Worm (Caenorhabditis elegans): ENCODE measurements around the gene K03B4.2.

K03B4.2 gene

ce11 chrV:4687944-4688505 lies at the start of gene K03B4.2:
Gene K03B4.2 (plus strand): TSS chrV:4687994.
- TF ChIP-seq unc-62 (GFP tag; optimal IDR thresholded peaks at IDR 0.05): no peak

DNA sequence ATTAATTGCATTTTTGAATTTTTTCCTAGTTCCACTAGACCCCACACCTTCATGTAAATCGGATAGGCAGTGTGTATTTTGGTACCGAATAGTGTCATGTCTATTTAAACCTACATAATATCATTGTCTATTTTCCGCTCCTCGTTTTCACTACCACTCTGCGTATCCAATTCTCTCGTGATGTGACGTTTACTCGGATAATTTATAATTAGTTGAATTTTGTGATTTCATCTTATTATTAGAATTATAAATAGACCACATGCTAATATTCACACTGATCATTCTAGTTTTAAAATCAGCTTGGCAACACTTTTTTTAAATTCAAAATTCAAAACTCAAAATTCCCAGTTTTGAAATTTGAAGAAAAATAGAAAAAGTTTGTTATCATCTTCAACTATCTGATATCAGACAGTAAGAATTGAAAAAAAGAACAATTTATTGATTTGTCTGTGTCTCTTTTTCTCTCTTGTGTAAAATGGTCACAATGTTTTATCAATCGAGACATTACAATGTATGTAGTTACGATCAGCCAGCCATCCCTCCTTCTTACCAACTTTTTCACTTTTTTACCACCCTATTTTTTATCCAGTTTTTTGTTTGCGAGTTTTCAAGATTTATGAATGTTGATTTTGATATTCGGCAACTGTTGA lies 47.2 kb upstream of the K03B4.2 start:
- no peak for TF ChIP-seq unc-62 (GFP tag; optimal IDR thresholded peaks at IDR 0.05)

DNA sequence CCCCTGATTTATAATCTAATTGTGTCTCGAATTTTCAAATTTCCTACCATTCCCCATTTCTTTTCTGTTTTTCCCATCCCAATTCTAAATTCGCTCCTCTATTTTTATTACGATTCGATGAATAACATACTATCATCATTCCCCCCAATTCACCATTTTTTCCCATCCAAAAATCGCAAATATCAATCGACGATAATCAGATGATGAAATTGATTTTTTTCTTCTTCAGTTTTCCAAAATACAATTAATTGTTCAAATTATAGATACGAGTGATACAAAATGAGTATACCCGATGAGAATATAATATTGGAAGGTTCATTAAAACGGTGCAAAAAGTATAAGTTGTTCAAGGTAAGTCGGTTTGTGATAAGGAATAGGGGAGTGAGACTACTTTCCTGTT lies 45.1 kb upstream of the K03B4.2 start, which contains the start of gene soc-1:
soc-1 (plus strand) TSS at position 262 of the 400 bp plus-strand sequence.
- no peak for TF ChIP-seq unc-62 (GFP tag; optimal IDR thresholded peaks at IDR 0.05)

- no peak for TF ChIP-seq unc-62 (GFP tag; optimal IDR thresholded peaks at IDR 0.05)
Observed at ce11 chrV:4647279-4647819, 40.4 kb upstream of the K03B4.2 start.

ce11 chrV:4647857-4648256 lies 39.9 kb upstream of the K03B4.2 start, which contains the start of gene F41F3.3:
Gene F41F3.3 (minus strand): TSS chrV:4648239.
- TF ChIP-seq unc-62 (GFP tag; optimal IDR thresholded peaks at IDR 0.05): no peak

ce11 chrV:4648527-4648926 lies 39.3 kb upstream of the K03B4.2 start, which contains the start of gene F41F3.8:
Gene F41F3.8 (plus strand): TSS chrV:4648827.
- TF ChIP-seq unc-62 (GFP tag; optimal IDR thresholded peaks at IDR 0.05): no peak

ce11 chrV:4649649-4650384 lies 38.0 kb upstream of the K03B4.2 start:
- TF ChIP-seq unc-62 (GFP tag; optimal IDR thresholded peaks at IDR 0.05): no peak

DNA sequence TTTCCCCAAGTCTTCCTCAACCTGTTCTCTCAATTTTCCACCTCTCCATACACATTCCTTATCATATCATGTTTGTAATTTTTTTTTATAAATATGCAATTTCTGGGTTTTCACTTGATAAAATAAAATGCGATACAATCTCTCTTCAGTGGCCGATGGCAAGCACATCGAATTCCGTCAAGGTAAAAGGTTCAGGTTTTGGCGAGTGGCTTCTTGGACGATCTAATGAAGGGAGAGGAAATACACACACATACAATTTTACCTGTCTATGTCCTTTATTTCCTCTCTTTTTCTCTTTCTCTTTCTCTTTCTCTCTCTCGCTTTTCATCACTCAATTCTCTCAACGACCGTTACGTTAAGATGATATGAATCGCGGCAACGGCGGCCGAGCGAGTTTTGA lies 36.3 kb upstream of the K03B4.2 start:
- no peak for TF ChIP-seq unc-62 (GFP tag; optimal IDR thresholded peaks at IDR 0.05)

DNA sequence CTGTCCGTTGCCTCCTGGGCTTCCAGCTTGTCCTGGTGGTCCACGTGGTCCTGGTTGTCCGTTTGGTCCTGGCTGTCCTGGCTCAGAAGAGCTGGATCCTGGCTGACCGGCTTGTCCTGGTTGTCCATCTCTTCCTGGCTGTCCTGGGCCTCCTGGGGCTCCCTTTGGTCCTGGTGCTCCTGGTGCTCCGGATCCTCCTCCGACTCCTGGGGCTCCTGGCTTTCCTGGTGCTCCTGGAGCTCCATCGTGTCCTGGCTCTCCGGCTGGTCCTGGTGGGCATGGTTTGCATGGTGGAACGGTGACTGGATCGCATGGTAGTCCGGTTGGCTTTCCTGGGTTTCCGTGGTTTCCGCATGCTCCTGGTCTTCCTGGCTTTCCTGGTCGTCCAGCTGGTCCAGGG lies 34.7 kb upstream of the K03B4.2 start:
- no peak for TF ChIP-seq unc-62 (GFP tag; optimal IDR thresholded peaks at IDR 0.05)

- no peak for TF ChIP-seq unc-62 (GFP tag; optimal IDR thresholded peaks at IDR 0.05)
Observed at ce11 chrV:4653871-4654605, 33.8 kb upstream of the K03B4.2 start, which contains the start of the genes col-139 and F41F3.1. Gene col-139 (minus strand): TSS chrV:4653971. Gene F41F3.1 (plus strand): TSS chrV:4654555.

DNA sequence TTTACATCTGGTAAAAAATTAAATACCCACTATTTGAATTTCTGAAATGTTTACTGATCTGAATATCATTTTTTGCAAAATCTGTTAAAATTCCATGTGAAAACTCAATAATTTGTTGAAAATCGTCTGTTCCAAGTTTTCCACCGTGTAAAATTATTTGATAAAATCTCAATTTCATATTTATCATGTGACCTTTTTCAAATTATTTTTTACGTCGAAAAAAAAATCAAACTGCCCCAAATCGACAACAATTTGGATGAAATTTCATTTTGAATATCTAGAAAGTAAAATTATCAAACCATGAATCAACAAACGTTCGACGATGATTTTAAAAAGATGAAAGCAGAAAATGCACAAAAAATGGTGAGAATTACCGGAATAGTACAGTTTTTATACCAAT lies 32.6 kb upstream of the K03B4.2 start, which contains the start of gene F41F3.9:
F41F3.9 (plus strand) TSS at position 301 of the 400 bp plus-strand sequence.
- TF ChIP-seq unc-62 (GFP tag; optimal IDR thresholded peaks at IDR 0.05): no peak

DNA sequence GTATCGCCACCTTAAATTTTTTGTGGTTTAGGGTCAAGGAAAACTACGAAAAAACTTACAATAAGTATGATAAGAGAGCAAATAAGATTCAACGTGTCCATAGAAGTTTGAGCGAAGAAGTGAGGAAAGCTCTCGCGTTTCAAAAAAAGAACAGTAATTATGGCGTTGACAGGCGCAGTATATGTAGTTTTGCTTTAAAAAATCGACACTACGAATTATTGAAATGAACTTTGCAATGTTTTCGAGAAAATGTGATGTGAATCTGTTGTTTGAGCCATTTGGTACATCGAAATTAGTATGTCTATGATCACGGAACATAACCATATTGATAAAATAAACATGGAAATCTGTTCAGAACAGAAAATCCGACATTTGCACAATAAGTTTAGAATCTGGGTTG lies 25.4 kb upstream of the K03B4.2 start, which contains the start of gene srx-74:
srx-74 (minus strand) TSS at position 101 of the 400 bp plus-strand sequence.
- TF ChIP-seq unc-62 (GFP tag; optimal IDR thresholded peaks at IDR 0.05): no peak

- TF ChIP-seq unc-62 (GFP tag; optimal IDR thresholded peaks at IDR 0.05): no peak
Observed at ce11 chrV:4665651-4666050, 22.1 kb upstream of the K03B4.2 start, which contains the start of gene srx-73. Gene srx-73 (minus strand): TSS chrV:4665751.

ce11 chrV:4667062-4667461 lies 20.7 kb upstream of the K03B4.2 start:
- TF ChIP-seq unc-62 (GFP tag; optimal IDR thresholded peaks at IDR 0.05): no peak

- TF ChIP-seq unc-62 (GFP tag; optimal IDR thresholded peaks at IDR 0.05): no peak
Observed at ce11 chrV:4668636-4669035, 19.2 kb upstream of the K03B4.2 start, which contains the start of gene srx-77. Gene srx-77 (minus strand): TSS chrV:4668736.

Measured in whole organism, dauer.